Worm (Caenorhabditis elegans) whole organism, midembryonic: ENCODE data around the gene R04B3.2.
A peak's percentile ranks its signal among the peaks of the same experiment; 100 is the strongest.

Experiments used
- T22C8.4 ChIP-seq: fragments of 200-800 bp; sonication (Bioruptor generic); IDR thresholded peaks from 2 replicates; pipeline ENCODE4 v1.3.6; 2022; ENCODE audit warnings: missing genetic modification characterization, missing compliant biosample characterization
- flt-1 ChIP-seq: fragments of 200-800 bp; sonication (Bioruptor generic); IDR thresholded peaks from 2 replicates; pipeline ENCODE4 v1.3.6; 2022; ENCODE audit warnings: missing genetic modification characterization, missing compliant biosample characterization
- ref-1 ChIP-seq: fragments of 200-800 bp; sonication (Bioruptor generic); conservative IDR thresholded peaks from 2 replicates; pipeline ENCODE4 v1.3.6; 2022; ENCODE audit warnings: missing genetic modification reagents, missing genetic modification characterization, missing compliant biosample characterization
- tab-1 ChIP-seq: fragments of 200-800 bp; sonication (Bioruptor generic); IDR thresholded peaks from 2 replicates; pipeline ENCODE4 v1.3.6; 2022; ENCODE audit warnings: missing genetic modification characterization, missing compliant biosample characterization
- ztf-29 ChIP-seq: fragments of 200-800 bp; sonication (Bioruptor generic); IDR thresholded peaks from 2 replicates; pipeline ENCODE4 v1.3.6; 2022; ENCODE audit warnings: missing genetic modification reagents, missing genetic modification characterization, missing compliant biosample characterization

DNA sequence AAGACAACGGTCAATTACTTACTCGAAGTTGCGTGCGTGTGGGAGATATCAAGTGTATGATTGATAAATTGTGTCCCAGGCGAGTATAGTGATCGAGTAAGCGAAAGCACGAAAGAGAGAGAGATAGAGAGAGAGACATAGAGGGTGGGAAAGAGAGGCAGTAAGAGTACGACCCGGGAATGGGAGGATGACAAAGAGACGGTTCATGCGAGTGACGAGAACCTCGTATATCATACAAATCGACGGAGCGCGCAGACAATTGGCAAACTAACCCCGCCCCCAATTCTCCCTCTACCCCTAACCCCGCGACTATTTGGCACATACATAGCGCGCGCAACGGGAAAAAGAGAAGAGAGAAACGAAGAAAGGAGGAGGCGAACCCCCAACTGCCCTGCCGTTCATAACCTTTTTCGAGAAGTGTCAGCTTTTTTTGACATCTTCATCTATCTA lies 22.4 kb upstream of the R04B3.2 start, which contains the start of gene rabr-1:
- TF ChIP-seq flt-1 (GFP tag; lab: Robert Waterston, UW) (no peak), T22C8.4 (GFP tag; lab: Robert Waterston, UW) (no peak), ref-1 (no peak), ztf-29 (GFP tag; lab: Robert Waterston, UW) (no peak), tab-1 (GFP tag; lab: Robert Waterston, UW) (0 out of 2 replicates have a peak, but pooled peaks have one; percentile 56)
